Fruit fly (Drosophila melanogaster): ENCODE measurements around the gene knk.

The knk gene

dm6 chr3R:10134341-10134668 is 8.8 kb upstream of the knk start (continued):
- no peak for TF ChIP-seq CG5180 (GFP tag; optimal IDR thresholded peaks at IDR 0.05)
- no peak for TF ChIP-seq hkb (optimal IDR thresholded peaks at IDR 0.05)
- TF ChIP-seq hkb (GFP tag; IDR thresholded peaks at IDR 0.05) = peak; percentile 44; the same call in 1 of the 2 replicates
- no peak for TF ChIP-seq btn (GFP tag; optimal IDR thresholded peaks at IDR 0.05)
- TF ChIP-seq Xrp1 (GFP tag; IDR thresholded peaks at IDR 0.05) = 0 out of 2 replicates have a peak, but pooled peaks have one; percentile 27
- TF ChIP-seq ci (GFP tag; IDR thresholded peaks at IDR 0.05) = peak; percentile 56; the same call in 2 of the 3 replicates
- TF ChIP-seq Gsc (GFP tag; IDR thresholded peaks at IDR 0.05) = no peak
- TF ChIP-seq CG6765 (GFP tag; optimal IDR thresholded peaks at IDR 0.05) = peak; percentile 24
- peak; percentile 76 for TF ChIP-seq CG13624 (GFP tag; optimal IDR thresholded peaks at IDR 0.05)
- TF ChIP-seq CG30403 (GFP tag; optimal IDR thresholded peaks at IDR 0.05) = peak; percentile 44
- TF ChIP-seq klu (GFP tag; IDR thresholded peaks at IDR 0.05) = no peak
- TF ChIP-seq CG16779 (GFP tag; IDR thresholded peaks at IDR 0.05) = no peak
- TF ChIP-seq H15 (GFP tag; IDR thresholded peaks at IDR 0.05) = no peak
- no peak for TF ChIP-seq Jarid2 (GFP tag; optimal IDR thresholded peaks at IDR 0.05)
- 0 out of 2 replicates have a peak, but pooled peaks have one; percentile 18 for TF ChIP-seq unc-4 (GFP tag; IDR thresholded peaks at IDR 0.05; ENCODE audit: partially characterized antibody)
- no peak for TF ChIP-seq ac (GFP tag; optimal IDR thresholded peaks at IDR 0.05)
- TF ChIP-seq Aef1 (GFP tag; IDR thresholded peaks at IDR 0.05) = no peak
- TF ChIP-seq stc (GFP tag; IDR thresholded peaks at IDR 0.05) = no peak
- TF ChIP-seq chm (GFP tag; IDR thresholded peaks at IDR 0.05) = peak; percentile 45; the same call in 1 of the 2 replicates
- TF ChIP-seq mirr (GFP tag; optimal IDR thresholded peaks at IDR 0.05) = no peak
- peak; percentile 54 for TF ChIP-seq Side (GFP tag; optimal IDR thresholded peaks at IDR 0.05)
- no peak for TF ChIP-seq sens-2 (GFP tag; IDR thresholded peaks at IDR 0.05)
- TF ChIP-seq CG18599 (GFP tag; optimal IDR thresholded peaks at IDR 0.05) = peak; percentile 64
- no peak for TF ChIP-seq Camta (GFP tag; optimal IDR thresholded peaks at IDR 0.05)
- no peak for TF ChIP-seq CG30431 (GFP tag; optimal IDR thresholded peaks at IDR 0.05)
- TF ChIP-seq CG7963 (GFP tag; IDR thresholded peaks at IDR 0.05; ENCODE audit: partially characterized antibody) = no peak
- no peak for TF ChIP-seq Doc2 (GFP tag; IDR thresholded peaks at IDR 0.05)
- TF ChIP-seq MESR4 (GFP tag; optimal IDR thresholded peaks at IDR 0.05) = peak; percentile 39
- no peak for TF ChIP-seq tna (GFP tag; IDR thresholded peaks at IDR 0.05; ENCODE audit: partially characterized antibody)
- TF ChIP-seq org-1 (GFP tag; optimal IDR thresholded peaks at IDR 0.05) = no peak
- TF ChIP-seq bab2 (GFP tag; optimal IDR thresholded peaks at IDR 0.05) = no peak
- peak; percentile 64 for TF ChIP-seq HLH54F (GFP tag; optimal IDR thresholded peaks at IDR 0.05)
- no peak for TF ChIP-seq CG5953 (GFP tag; IDR thresholded peaks at IDR 0.05)
- TF ChIP-seq Med (GFP tag) = peak; percentile 99
- TF ChIP-seq CG43689 (GFP tag; IDR thresholded peaks at IDR 0.05) = no peak
- peak; percentile 43 for TF ChIP-seq da (GFP tag; optimal IDR thresholded peaks at IDR 0.05)
- peak; percentile 3 for TF ChIP-seq eyg (GFP tag; optimal IDR thresholded peaks at IDR 0.05)
- TF ChIP-seq slou (GFP tag; optimal IDR thresholded peaks at IDR 0.05) = no peak
- TF ChIP-seq CG32767 (GFP tag; IDR thresholded peaks at IDR 0.05) = no peak
- no peak for TF ChIP-seq sd (tag; optimal IDR thresholded peaks at IDR 0.05)
- no peak for TF ChIP-seq CG1792 (GFP tag; optimal IDR thresholded peaks at IDR 0.05)
- TF ChIP-seq lbe (GFP tag; optimal IDR thresholded peaks at IDR 0.05) = peak; percentile 76
- TF ChIP-seq CG8388 (GFP tag; optimal IDR thresholded peaks at IDR 0.05) = no peak
- peak; percentile 19 for TF ChIP-seq CG1233 (GFP tag; optimal IDR thresholded peaks at IDR 0.05)
- TF ChIP-seq YL-1 (GFP tag; optimal IDR thresholded peaks at IDR 0.05) = peak; percentile 16
- no peak for TF ChIP-seq CG16815 (GFP tag; optimal IDR thresholded peaks at IDR 0.05)
- no peak for TF ChIP-seq CG5245 (GFP tag; optimal IDR thresholded peaks at IDR 0.05)
- no peak for TF ChIP-seq CG10979 (tag; optimal IDR thresholded peaks at IDR 0.05)
- TF ChIP-seq fu2 (GFP tag; optimal IDR thresholded peaks at IDR 0.05) = peak; percentile 53
- no peak for TF ChIP-seq CG1529 (GFP tag; optimal IDR thresholded peaks at IDR 0.05)
- TF ChIP-seq NFAT (GFP tag; IDR thresholded peaks at IDR 0.05) = peak; percentile 29; the same call in 1 of the 2 replicates
- TF ChIP-seq unpg (GFP tag; optimal IDR thresholded peaks at IDR 0.05) = no peak
- no peak for TF ChIP-seq CG42726 (GFP tag; IDR thresholded peaks at IDR 0.05; ENCODE audit: partially characterized antibody)

Measured in whole organism, embryonic.